Worm (Caenorhabditis elegans) whole organism, L1 larva: Measurements from ENCODE around the gene nlp-34.

Experiments used
- C34B4.2 ChIP-seq: sonication (generic microtip); optimal IDR thresholded peaks from 2 replicates; lab custom pipeline; 2017; ENCODE audit warnings: mild to moderate bottlenecking, missing genetic modification characterization, missing compliant biosample characterization
- Y116A8C.19 ChIP-seq: sonication (generic microtip); optimal IDR thresholded peaks from 2 replicates; lab custom pipeline; 2016; ENCODE audit warnings: missing compliant biosample characterization, missing genetic modification characterization, borderline replicate concordance
- aha-1 ChIP-seq: fragments of 150-350 bp; optimal IDR thresholded peaks from 2 replicates; lab custom pipeline; 2014; ENCODE audit warnings: missing biosample characterization, missing genetic modification characterization
- aly-2 ChIP-seq: fragments of 150-350 bp; optimal IDR thresholded peaks from 2 replicates; lab custom pipeline; 2014; ENCODE audit warnings: missing biosample characterization, missing genetic modification characterization
- blmp-1 ChIP-seq: fragments of 150-350 bp; optimal IDR thresholded peaks from 2 replicates; lab custom pipeline; 2014; ENCODE audit warnings: missing biosample characterization, missing genetic modification characterization
- ceh-8 ChIP-seq: fragments of 200-800 bp; sonication (Bioruptor generic); optimal IDR thresholded peaks from 2 replicates; lab custom pipeline; 2018; ENCODE audit warnings: mild to moderate bottlenecking, missing genetic modification characterization, moderate library complexity, missing compliant biosample characterization
- ceh-82 ChIP-seq, 3 experiments: fragments of 150-350 bp in 1 of 3; sonication (generic microtip) in 2 of 3; optimal IDR thresholded peaks; 2 replicates each; lab custom pipeline; 2014 to 2017; ENCODE audit warnings: missing biosample characterization in 3 of 3, missing genetic modification characterization in 3 of 3
- ceh-90 ChIP-seq: sonication (generic microtip); optimal IDR thresholded peaks from 2 replicates; lab custom pipeline; 2016; ENCODE audit warnings: missing genetic modification characterization, missing compliant biosample characterization
- egl-27 ChIP-seq, 2 experiments: fragments of 150-350 bp in 1 of 2; sonication (generic microtip); optimal IDR thresholded peaks; 3 replicates each; lab custom pipeline; 2017 to 2018; ENCODE audit warnings: missing biosample characterization in 2 of 2, missing genetic modification characterization in 2 of 2, missing genetic modification reagents in 2 of 2
- elt-2 ChIP-seq: sonication (generic microtip); optimal IDR thresholded peaks from 2 replicates; lab custom pipeline; 2016; ENCODE audit warnings: missing genetic modification characterization, mild to moderate bottlenecking, inconsistent platforms, missing compliant biosample characterization, missing genetic modification reagents
- fkh-8 ChIP-seq: sonication (generic microtip); optimal IDR thresholded peaks from 2 replicates; lab custom pipeline; 2016; ENCODE audit warnings: mild to moderate bottlenecking, missing genetic modification characterization, missing compliant biosample characterization
- grh-1 ChIP-seq: fragments of 200-800 bp; sonication (Bioruptor generic); IDR thresholded peaks from 2 replicates; pipeline ENCODE4 v1.3.6; 2022; ENCODE audit warnings: missing genetic modification reagents, missing genetic modification characterization, missing compliant biosample characterization
- hlh-17 ChIP-seq: fragments of 200-800 bp; sonication (Bioruptor generic); optimal IDR thresholded peaks from 2 replicates; lab custom pipeline; 2018; ENCODE audit warnings: missing genetic modification characterization, mild to moderate bottlenecking, missing compliant biosample characterization, moderate library complexity, borderline replicate concordance
- hlh-4 ChIP-seq: sonication (generic microtip); optimal IDR thresholded peaks from 2 replicates; lab custom pipeline; 2016; ENCODE audit warnings: mild to moderate bottlenecking, missing genetic modification characterization, missing compliant biosample characterization
- irx-1 ChIP-seq: sonication (generic microtip); optimal IDR thresholded peaks from 2 replicates; lab custom pipeline; 2016; ENCODE audit warnings: missing genetic modification characterization, missing compliant biosample characterization
- jun-1 ChIP-seq: fragments of 150-350 bp; optimal IDR thresholded peaks from 2 replicates; lab custom pipeline; 2014; ENCODE audit warnings: missing biosample characterization, missing genetic modification reagents, missing genetic modification characterization
- lin-14 ChIP-seq: fragments of 200-800 bp; sonication (Bioruptor generic); optimal IDR thresholded peaks from 2 replicates; lab custom pipeline; 2018; ENCODE audit warnings: mild to moderate bottlenecking, missing genetic modification characterization, moderate library complexity, missing compliant biosample characterization
- lin-35 ChIP-seq, 2 experiments: fragments of 150-350 bp; optimal IDR thresholded peaks; 2 replicates each; lab custom pipeline; 2014; ENCODE audit warnings: missing biosample characterization in 2 of 2, missing genetic modification characterization in 2 of 2, missing genetic modification reagents in 2 of 2
- lsy-2 ChIP-seq, 2 experiments: fragments of 150-350 bp; optimal IDR thresholded peaks; 2 replicates each; lab custom pipeline; 2014; ENCODE audit warnings: missing biosample characterization in 2 of 2, missing genetic modification characterization in 2 of 2
- nhr-11 ChIP-seq: fragments of 150-350 bp; optimal IDR thresholded peaks from 2 replicates; lab custom pipeline; 2014; ENCODE audit warnings: missing biosample characterization, missing genetic modification characterization
- nhr-19 ChIP-seq: fragments of 200-800 bp; sonication (Bioruptor generic); conservative IDR thresholded peaks from 2 replicates; pipeline ENCODE4 v1.3.6; 2022; ENCODE audit warnings: missing genetic modification characterization, missing compliant biosample characterization
- nhr-20 ChIP-seq: sonication (generic microtip); optimal IDR thresholded peaks from 2 replicates; lab custom pipeline; 2016; ENCODE audit warnings: mild to moderate bottlenecking, missing genetic modification characterization, missing compliant biosample characterization
- nhr-28 ChIP-seq: fragments of 150-350 bp; optimal IDR thresholded peaks from 2 replicates; lab custom pipeline; 2014; ENCODE audit warnings: missing biosample characterization, missing genetic modification characterization
- nhr-47 ChIP-seq: sonication (generic microtip); optimal IDR thresholded peaks from 2 replicates; lab custom pipeline; 2016; ENCODE audit warnings: mild to moderate bottlenecking, missing genetic modification characterization, moderate library complexity, missing compliant biosample characterization
- nhr-76 ChIP-seq: sonication (generic microtip); optimal IDR thresholded peaks from 2 replicates; lab custom pipeline; 2017; ENCODE audit warnings: missing biosample characterization, missing genetic modification characterization
- nhr-85 ChIP-seq: sonication (generic microtip); peaks from one replicate; lab custom pipeline; 2016; ENCODE audit warnings: missing genetic modification characterization, inconsistent platforms, missing compliant biosample characterization
- pag-3 ChIP-seq: sonication (generic microtip); optimal IDR thresholded peaks from 2 replicates; lab custom pipeline; 2017; ENCODE audit warnings: missing genetic modification characterization, mild to moderate bottlenecking, missing compliant biosample characterization, antibody characterized with exemption, borderline replicate concordance; ENCODE audit not compliant: insufficient read depth
- pqm-1 ChIP-seq: sonication (generic microtip); optimal IDR thresholded peaks from 3 replicates; lab custom pipeline; 2017; ENCODE audit warnings: missing biosample characterization, missing genetic modification characterization
- skn-1 ChIP-seq: fragments of 150-350 bp; optimal IDR thresholded peaks from 2 replicates; lab custom pipeline; 2014; ENCODE audit warnings: missing biosample characterization, missing genetic modification characterization
- sox-4 ChIP-seq: sonication (generic microtip); optimal IDR thresholded peaks from 2 replicates; lab custom pipeline; 2016; ENCODE audit warnings: missing genetic modification characterization, missing compliant biosample characterization
- swsn-7 ChIP-seq: sonication (generic microtip); optimal IDR thresholded peaks from 2 replicates; lab custom pipeline; 2016; ENCODE audit warnings: missing genetic modification characterization, missing compliant biosample characterization
- unc-98 ChIP-seq: fragments of 200-800 bp; sonication (Bioruptor generic); IDR thresholded peaks from 2 replicates; pipeline ENCODE4 v1.3.6; 2022; ENCODE audit warnings: missing genetic modification characterization, missing compliant biosample characterization
- xbp-1 ChIP-seq: sonication (generic microtip); optimal IDR thresholded peaks from 2 replicates; lab custom pipeline; 2016; ENCODE audit warnings: missing genetic modification characterization, missing compliant biosample characterization
- zip-4 ChIP-seq: fragments of 200-800 bp; sonication (Bioruptor generic); optimal IDR thresholded peaks from 2 replicates; lab custom pipeline; 2018; ENCODE audit warnings: mild to moderate bottlenecking, missing genetic modification characterization, moderate library complexity, missing compliant biosample characterization

The nlp-34 gene

ce11 chrV:3979053-3979452 lies at the start of gene nlp-34:
nlp-34 (minus strand) TSS chrV:3979134.
- TF ChIP-seq ceh-90 (tag; lab: Kevin White, UChicago) = no peak
- TF ChIP-seq nhr-85 (tag; lab: Kevin White, UChicago) = peak; percentile 73

ce11 chrV:4024777-4025176 lies 45.8 kb upstream of the nlp-34 start, which contains the start of gene K09D9.1:
K09D9.1 (plus strand) TSS chrV:4025047.
- TF ChIP-seq hlh-17 (GFP tag; lab: Kevin White, UChicago) = no peak
- TF ChIP-seq irx-1 = no peak
- peak; percentile 73 for TF ChIP-seq zip-4
- peak; percentile 53 for TF ChIP-seq skn-1 (tag; lab: Kevin White, UChicago)
- TF ChIP-seq elt-2 (tag; lab: Kevin White, UChicago) = peak; percentile 74

- TF ChIP-seq unc-98 (GFP tag; lab: Robert Waterston, UW) (no peak), nhr-28 (tag; lab: Kevin White, UChicago) (no peak), grh-1 (GFP tag; lab: Robert Waterston, UW) (no peak), blmp-1 (tag; lab: Kevin White, UChicago) (no peak), egl-27 (tag; optimal IDR thresholded peaks at IDR 0.05; lab: Kevin White, UChicago) (no peak), xbp-1 (tag; lab: Kevin White, UChicago) (no peak), pqm-1 (tag; lab: Kevin White, UChicago) (no peak), Y116A8C.19 (tag; lab: Kevin White, UChicago) (no peak), sox-4 (no peak), ceh-8 (GFP tag; lab: Kevin White, UChicago) (no peak), skn-1 (tag; lab: Kevin White, UChicago) (no peak), nhr-11 (tag; lab: Kevin White, UChicago) (no peak), lin-35 (GFP tag; optimal IDR thresholded peaks at IDR 0.05; lab: Kevin White, UChicago) (no peak), C34B4.2 (tag; lab: Kevin White, UChicago) (no peak), ceh-90 (tag; lab: Kevin White, UChicago) (no peak), aha-1 (tag; lab: Kevin White, UChicago) (no peak), nhr-76 (tag; lab: Kevin White, UChicago) (no peak)
These were observed 43.4 kb upstream of the nlp-34 start, which contains the start of gene cyp-35A3 for ce11 chrV:4022309-4022708. cyp-35A3 (plus strand) TSS chrV:4022609.

DNA sequence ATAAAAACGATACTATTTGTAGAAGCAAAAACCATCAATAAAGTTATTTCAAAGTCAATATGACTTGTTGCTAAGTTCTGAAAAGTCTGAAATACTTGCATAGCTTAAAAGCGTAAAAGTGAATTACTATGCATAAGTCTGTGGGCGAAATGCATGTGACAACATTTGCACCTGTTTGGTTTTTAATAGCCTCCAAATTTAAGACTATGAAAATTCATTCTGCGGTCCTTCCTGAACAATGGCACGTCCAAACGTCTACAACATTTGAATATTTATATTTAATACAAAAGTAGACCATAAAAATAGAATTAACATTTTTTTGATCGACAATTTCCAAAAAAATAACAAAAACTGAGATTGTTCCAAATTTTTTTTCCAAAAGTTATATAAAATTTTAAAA lies 42.8 kb upstream of the nlp-34 start, which contains the start of gene K09D9.14:
Gene K09D9.14 (minus strand): TSS at position 101 of the 400 bp plus-strand sequence.
- no peak for TF ChIP-seq nhr-20 (tag; lab: Kevin White, UChicago)
- TF ChIP-seq unc-98 (GFP tag; lab: Robert Waterston, UW) = no peak
- no peak for TF ChIP-seq lsy-2 (tag; optimal IDR thresholded peaks at IDR 0.05; lab: Kevin White, UChicago)
- no peak for TF ChIP-seq swsn-7
- no peak for TF ChIP-seq jun-1
- no peak for TF ChIP-seq grh-1 (GFP tag; lab: Robert Waterston, UW)
- no peak for TF ChIP-seq hlh-4 (tag; lab: Kevin White, UChicago)
- TF ChIP-seq fkh-8 (tag; lab: Kevin White, UChicago) = no peak
- TF ChIP-seq aly-2 (tag; lab: Kevin White, UChicago) = no peak
- TF ChIP-seq irx-1 = no peak
- no peak for TF ChIP-seq elt-2 (tag; lab: Kevin White, UChicago)
- TF ChIP-seq lin-14 = no peak
- TF ChIP-seq pag-3 (tag; lab: Kevin White, UChicago) = no peak
- no peak for TF ChIP-seq ceh-82 (tag; optimal IDR thresholded peaks at IDR 0.05; lab: Kevin White, UChicago)
- no peak for TF ChIP-seq nhr-19
- TF ChIP-seq nhr-47 (tag; lab: Kevin White, UChicago) = no peak
- TF ChIP-seq zip-4 = no peak
- TF ChIP-seq, all 84 proteins: peak for 0

DNA sequence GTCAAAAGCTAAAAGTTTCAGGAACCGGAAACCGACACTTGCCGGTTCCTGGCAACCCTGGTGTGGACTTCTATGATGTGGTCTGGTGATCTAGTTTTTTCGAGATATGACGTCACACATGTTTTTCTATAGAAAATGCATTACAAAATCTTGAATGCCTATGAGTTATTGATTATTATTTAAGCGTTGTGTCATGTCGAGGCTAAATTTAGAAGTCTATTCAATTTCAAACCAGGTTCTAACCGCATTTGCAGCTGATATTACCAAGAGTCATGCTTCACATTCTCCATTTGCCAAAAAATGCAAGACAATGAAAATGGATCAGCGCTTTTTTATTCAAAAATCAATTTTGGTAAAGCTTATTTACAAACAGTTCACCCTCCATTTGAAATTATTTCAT lies 40.3 kb upstream of the nlp-34 start, which contains the start of gene K09D9.3:
Gene K09D9.3 (plus strand): TSS at position 301 of the 400 bp plus-strand sequence.
- TF ChIP-seq nhr-76 (tag; lab: Kevin White, UChicago) = no peak
